Worm (Caenorhabditis elegans) whole organism, L4 larva: ENCODE data around the gene mrps-28.
A peak's percentile ranks its signal among the peaks of the same experiment; 100 is the strongest.

Experiments
- F26F4.8 ChIP-seq: fragments of 200-800 bp; sonication (Bioruptor generic); conservative IDR thresholded peaks from 2 replicates; pipeline ENCODE4 v1.3.6; 2022; ENCODE audit warnings: missing genetic modification characterization, missing compliant biosample characterization
- F37D6.2 ChIP-seq: sonication (generic microtip); optimal IDR thresholded peaks from 2 replicates; lab custom pipeline; 2016; ENCODE audit warnings: mild to moderate bottlenecking, missing genetic modification characterization, missing compliant biosample characterization
- R02D3.7 ChIP-seq: fragments of 150-350 bp; sonication (generic microtip); optimal IDR thresholded peaks from 3 replicates; lab custom pipeline; 2014; ENCODE audit warnings: missing biosample characterization, missing genetic modification characterization
- T20F7.1 ChIP-seq: fragments of 200-800 bp; sonication (Bioruptor generic); optimal IDR thresholded peaks from 2 replicates; lab custom pipeline; 2018; ENCODE audit warnings: mild to moderate bottlenecking, missing genetic modification characterization, missing compliant biosample characterization
- T26A8.4 ChIP-seq: fragments of 200-800 bp; sonication (Bioruptor generic); IDR thresholded peaks from 2 replicates; pipeline ENCODE4 v1.3.6; 2022; ENCODE audit warnings: missing genetic modification characterization, missing compliant biosample characterization
- Y105C5A.15 ChIP-seq: fragments of 200-800 bp; sonication (Bioruptor generic); IDR thresholded peaks from 2 replicates; pipeline ENCODE4 v1.3.6; 2022; ENCODE audit warnings: missing genetic modification characterization, missing compliant biosample characterization
- Y48G9A.11 ChIP-seq: fragments of 200-800 bp; sonication (Bioruptor generic); IDR thresholded peaks from 2 replicates; pipeline ENCODE4 v1.3.6; 2022; ENCODE audit warnings: missing genetic modification reagents, missing genetic modification characterization, missing compliant biosample characterization
- Y75B8A.6 ChIP-seq: fragments of 200-800 bp; sonication (Bioruptor generic); IDR thresholded peaks from 2 replicates; pipeline ENCODE4 v1.3.6; 2022; ENCODE audit warnings: missing genetic modification reagents, missing genetic modification characterization, missing compliant biosample characterization
- aha-1 ChIP-seq: fragments of 150-350 bp; peaks from one replicate; lab custom pipeline; 2014; ENCODE audit warnings: missing biosample characterization, missing genetic modification characterization
- arid-1 ChIP-seq: fragments of 200-800 bp; sonication (Bioruptor generic); conservative IDR thresholded peaks from 2 replicates; pipeline ENCODE4 v1.3.6; 2022; ENCODE audit warnings: missing genetic modification reagents, missing genetic modification characterization, missing compliant biosample characterization
- ceh-44 ChIP-seq: fragments of 200-800 bp; sonication (Bioruptor generic); IDR thresholded peaks from 2 replicates; pipeline ENCODE4 v1.3.6; 2022; ENCODE audit warnings: missing genetic modification reagents, missing genetic modification characterization, missing compliant biosample characterization
- ces-1 ChIP-seq: fragments of 150-350 bp; sonication (generic microtip); optimal IDR thresholded peaks from 4 replicates; lab custom pipeline; 2014; ENCODE audit warnings: missing biosample characterization, missing genetic modification reagents, missing genetic modification characterization
- ctbp-1 ChIP-seq: fragments of 200-800 bp; sonication (Bioruptor generic); IDR thresholded peaks from 2 replicates; pipeline ENCODE4 v1.3.6; 2022; ENCODE audit warnings: missing genetic modification reagents, missing genetic modification characterization, missing compliant biosample characterization
- daf-12 ChIP-seq: fragments of 150-350 bp; optimal IDR thresholded peaks from 2 replicates; lab custom pipeline; 2014; ENCODE audit warnings: missing biosample characterization, missing genetic modification reagents, missing genetic modification characterization
- daf-16 ChIP-seq, 3 experiments: sonication (generic microtip); optimal IDR thresholded peaks; 2 replicates each; lab custom pipeline; 2016 to 2017; ENCODE audit warnings: missing genetic modification characterization in 3 of 3, missing genetic modification reagents in 3 of 3, mild to moderate bottlenecking in 2 of 3, missing compliant biosample characterization in 2 of 3, missing biosample characterization in 1 of 3, moderate library complexity in 1 of 3
- daf-19 ChIP-seq: fragments of 200-800 bp; sonication (Bioruptor generic); conservative IDR thresholded peaks from 2 replicates; pipeline ENCODE4 v1.3.6; 2022; ENCODE audit warnings: missing genetic modification characterization, missing compliant biosample characterization
- dpl-1 ChIP-seq: fragments of 150-350 bp; optimal IDR thresholded peaks from 2 replicates; lab custom pipeline; 2014; ENCODE audit warnings: missing biosample characterization, missing genetic modification reagents, missing genetic modification characterization
- dve-1 ChIP-seq: sonication (generic microtip); optimal IDR thresholded peaks from 2 replicates; lab custom pipeline; 2017; ENCODE audit warnings: antibody characterized with exemption, mild to moderate bottlenecking, missing genetic modification characterization, missing compliant biosample characterization; ENCODE audit not compliant: insufficient read depth
- egl-27 ChIP-seq: sonication (generic microtip); optimal IDR thresholded peaks from 3 replicates; lab custom pipeline; 2017; ENCODE audit warnings: missing biosample characterization, missing genetic modification reagents, missing genetic modification characterization
- hif-1 ChIP-seq, 2 experiments: sonication (generic microtip); optimal IDR thresholded peaks; 2 replicates each; lab custom pipeline; 2016 to 2017; ENCODE audit warnings: missing compliant biosample characterization in 2 of 2, missing genetic modification characterization in 2 of 2, missing genetic modification reagents in 2 of 2, missing genotype in 2 of 2, mild to moderate bottlenecking in 1 of 2
- hlh-30 ChIP-seq: sonication (generic microtip); optimal IDR thresholded peaks from 2 replicates; lab custom pipeline; 2017; ENCODE audit warnings: antibody characterized with exemption, mild to moderate bottlenecking, missing genetic modification characterization, missing compliant biosample characterization; ENCODE audit not compliant: insufficient read depth
- lin-1 ChIP-seq: fragments of 200-800 bp; sonication (Bioruptor generic); IDR thresholded peaks from 2 replicates; pipeline ENCODE4 v1.3.6; 2022; ENCODE audit warnings: missing genetic modification reagents, missing genetic modification characterization, missing compliant biosample characterization
- lir-3 ChIP-seq: sonication (generic microtip); optimal IDR thresholded peaks from 2 replicates; lab custom pipeline; 2016; ENCODE audit warnings: mild to moderate bottlenecking, missing genetic modification characterization, missing compliant biosample characterization
- madf-5 ChIP-seq, 2 experiments: fragments of 200-800 bp; sonication (Bioruptor generic); IDR thresholded peaks; 2 replicates each; pipeline ENCODE4 v1.3.6; 2022; ENCODE audit warnings: missing compliant biosample characterization in 2 of 2, missing genetic modification characterization in 2 of 2
- mdl-1 ChIP-seq, 2 experiments: fragments of 150-350 bp in 1 of 2; sonication (generic microtip) in 1 of 2; optimal IDR thresholded peaks; 2 replicates each; lab custom pipeline; 2014 to 2017; ENCODE audit warnings: missing biosample characterization in 2 of 2, missing genetic modification characterization in 2 of 2
- mdt-29 ChIP-seq: fragments of 200-800 bp; sonication (Bioruptor generic); IDR thresholded peaks from 2 replicates; pipeline ENCODE4 v1.3.6; 2022; ENCODE audit warnings: missing genetic modification reagents, missing genetic modification characterization, missing compliant biosample characterization
- mes-2 ChIP-seq: sonication (generic microtip); optimal IDR thresholded peaks from 2 replicates; lab custom pipeline; 2016; ENCODE audit warnings: missing genotype, mild to moderate bottlenecking, missing genetic modification characterization, missing compliant biosample characterization; ENCODE audit not compliant: poor library complexity, severe bottlenecking
- mxl-2 ChIP-seq: fragments of 200-800 bp; sonication (Bioruptor generic); conservative IDR thresholded peaks from 2 replicates; pipeline ENCODE4 v1.3.6; 2022; ENCODE audit warnings: missing genetic modification reagents, missing genetic modification characterization, missing compliant biosample characterization
- nhr-11 ChIP-seq: fragments of 150-350 bp; optimal IDR thresholded peaks from 2 replicates; lab custom pipeline; 2014; ENCODE audit warnings: missing biosample characterization, missing genetic modification characterization
- nhr-237 ChIP-seq: sonication (generic microtip); optimal IDR thresholded peaks from 2 replicates; lab custom pipeline; 2017; ENCODE audit warnings: missing biosample characterization, missing genetic modification characterization
- nhr-25 ChIP-seq: sonication (generic microtip); optimal IDR thresholded peaks from 2 replicates; lab custom pipeline; 2017; ENCODE audit warnings: missing genetic modification characterization, mild to moderate bottlenecking, missing compliant biosample characterization, antibody characterized with exemption, moderate library complexity, borderline replicate concordance; ENCODE audit not compliant: insufficient read depth
- nhr-28 ChIP-seq: fragments of 150-350 bp; optimal IDR thresholded peaks from 2 replicates; lab custom pipeline; 2014; ENCODE audit warnings: missing biosample characterization, missing genetic modification characterization
- nhr-41 ChIP-seq: fragments of 200-800 bp; sonication (Bioruptor generic); IDR thresholded peaks from 2 replicates; pipeline ENCODE4 v1.3.6; 2022; ENCODE audit warnings: missing genetic modification reagents, missing genetic modification characterization, missing compliant biosample characterization
- nhr-42 ChIP-seq: fragments of 200-800 bp; sonication (Bioruptor generic); IDR thresholded peaks from 2 replicates; pipeline ENCODE4 v1.3.6; 2022; ENCODE audit warnings: missing genetic modification characterization, missing compliant biosample characterization
- nhr-76 ChIP-seq: fragments of 150-350 bp; optimal IDR thresholded peaks from 2 replicates; lab custom pipeline; 2014; ENCODE audit warnings: missing biosample characterization, missing genetic modification characterization
- php-3 ChIP-seq: fragments of 200-800 bp; sonication (Bioruptor generic); IDR thresholded peaks from 2 replicates; pipeline ENCODE4 v1.3.6; 2022; ENCODE audit warnings: missing genetic modification reagents, missing genetic modification characterization, missing compliant biosample characterization
- pqm-1 ChIP-seq: sonication (generic microtip); optimal IDR thresholded peaks from 2 replicates; lab custom pipeline; 2017; ENCODE audit warnings: missing biosample characterization, missing genetic modification characterization
- sdz-12 ChIP-seq: fragments of 200-800 bp; sonication (Bioruptor generic); optimal IDR thresholded peaks from 2 replicates; lab custom pipeline; 2018; ENCODE audit warnings: mild to moderate bottlenecking, missing genetic modification characterization, missing compliant biosample characterization
- snpc-1.2 ChIP-seq: fragments of 200-800 bp; sonication (Bioruptor generic); IDR thresholded peaks from 2 replicates; pipeline ENCODE4 v1.3.6; 2022; ENCODE audit warnings: missing genetic modification reagents, missing genetic modification characterization, missing compliant biosample characterization
- spr-3 ChIP-seq: fragments of 200-800 bp; sonication (Bioruptor generic); optimal IDR thresholded peaks from 2 replicates; lab custom pipeline; 2018; ENCODE audit warnings: mild to moderate bottlenecking, missing genetic modification characterization, missing compliant biosample characterization
- tag-97 ChIP-seq: fragments of 200-800 bp; sonication (Bioruptor generic); IDR thresholded peaks from 2 replicates; pipeline ENCODE4 v1.3.6; 2022; ENCODE audit warnings: missing genetic modification characterization, missing compliant biosample characterization
- unc-62 ChIP-seq, 3 experiments: fragments of 150-350 bp in 1 of 3; sonication (generic microtip); optimal IDR thresholded peaks in 2 of 3; peaks in 1 of 3; 1 replicate in 1 of 3; 2 replicates in 2 of 3; lab custom pipeline; 2014 to 2017; ENCODE audit warnings: missing biosample characterization in 3 of 3, missing genetic modification characterization in 3 of 3, missing genetic modification reagents in 3 of 3, missing genotype in 1 of 3
- zag-1 ChIP-seq: fragments of 150-350 bp; optimal IDR thresholded peaks from 2 replicates; lab custom pipeline; 2014; ENCODE audit warnings: missing biosample characterization, missing genetic modification characterization
- zfp-3 ChIP-seq: fragments of 200-800 bp; sonication (Bioruptor generic); conservative IDR thresholded peaks from 2 replicates; pipeline ENCODE4 v1.3.6; 2022; ENCODE audit warnings: missing genetic modification reagents, missing genetic modification characterization, missing compliant biosample characterization
- ztf-7 ChIP-seq: fragments of 150-350 bp; optimal IDR thresholded peaks from 2 replicates; lab custom pipeline; 2014; ENCODE audit warnings: missing biosample characterization, missing genetic modification characterization

mrps-28 gene

DNA sequence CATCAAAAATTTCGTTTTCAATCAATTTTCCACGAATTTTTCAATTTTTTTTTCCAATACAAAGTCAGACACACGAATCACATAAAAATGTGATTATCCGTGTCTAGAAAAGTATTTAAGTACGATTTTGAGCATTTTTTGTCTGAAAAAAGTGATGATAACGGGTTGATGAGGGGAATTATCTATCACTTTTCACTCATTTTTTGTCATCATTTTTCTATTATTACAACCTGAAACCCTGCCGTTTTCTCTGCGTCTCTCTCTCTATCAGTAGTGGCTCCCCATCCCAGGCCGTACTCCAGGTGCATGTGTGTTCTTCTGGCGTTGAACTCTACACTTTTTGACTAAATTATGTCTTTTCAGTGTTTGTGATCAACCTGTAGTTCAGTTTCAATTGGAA lies 28.3 kb downstream of the mrps-28 start (continued):
- TF ChIP-seq ctbp-1 (GFP tag; lab: Robert Waterston, UW) (no peak), mxl-2 (GFP tag; lab: Robert Waterston, UW) (no peak), php-3 (GFP tag; lab: Robert Waterston, UW) (0 out of 2 replicates have a peak, but pooled peaks have one; percentile 7), ztf-7 (tag; lab: Kevin White, UChicago) (no peak), nhr-41 (no peak), R02D3.7 (no peak), nhr-42 (no peak), sdz-12 (GFP tag; lab: Kevin White, UChicago) (no peak), hlh-30 (tag; lab: Kevin White, UChicago) (no peak), madf-5 (GFP tag; IDR thresholded peaks at IDR 0.05; lab: Robert Waterston, UW) (no peak), ceh-44 (no peak), mes-2 (tag; lab: Kevin White, UChicago) (no peak), nhr-25 (tag; lab: Kevin White, UChicago) (no peak), mdl-1 (tag; optimal IDR thresholded peaks at IDR 0.05; lab: Kevin White, UChicago) (no peak), T26A8.4 (GFP tag; lab: Robert Waterston, UW) (no peak), lin-1 (GFP tag; lab: Robert Waterston, UW) (no peak), daf-19 (GFP tag; lab: Robert Waterston, UW) (no peak), pqm-1 (peak; percentile 91), ces-1 (GFP tag; lab: Kevin White, UChicago) (no peak), aha-1 (tag; lab: Kevin White, UChicago) (no peak), lir-3 (tag; lab: Kevin White, UChicago) (no peak), nhr-237 (tag; lab: Kevin White, UChicago) (no peak), F37D6.2 (tag; lab: Kevin White, UChicago) (no peak), F26F4.8 (GFP tag; lab: Robert Waterston, UW) (no peak), daf-16 (GFP tag; optimal IDR thresholded peaks at IDR 0.05; lab: Kevin White, UChicago) (no peak), daf-16 (tag; optimal IDR thresholded peaks at IDR 0.05; lab: Kevin White, UChicago) (peak; percentile 47)

DNA sequence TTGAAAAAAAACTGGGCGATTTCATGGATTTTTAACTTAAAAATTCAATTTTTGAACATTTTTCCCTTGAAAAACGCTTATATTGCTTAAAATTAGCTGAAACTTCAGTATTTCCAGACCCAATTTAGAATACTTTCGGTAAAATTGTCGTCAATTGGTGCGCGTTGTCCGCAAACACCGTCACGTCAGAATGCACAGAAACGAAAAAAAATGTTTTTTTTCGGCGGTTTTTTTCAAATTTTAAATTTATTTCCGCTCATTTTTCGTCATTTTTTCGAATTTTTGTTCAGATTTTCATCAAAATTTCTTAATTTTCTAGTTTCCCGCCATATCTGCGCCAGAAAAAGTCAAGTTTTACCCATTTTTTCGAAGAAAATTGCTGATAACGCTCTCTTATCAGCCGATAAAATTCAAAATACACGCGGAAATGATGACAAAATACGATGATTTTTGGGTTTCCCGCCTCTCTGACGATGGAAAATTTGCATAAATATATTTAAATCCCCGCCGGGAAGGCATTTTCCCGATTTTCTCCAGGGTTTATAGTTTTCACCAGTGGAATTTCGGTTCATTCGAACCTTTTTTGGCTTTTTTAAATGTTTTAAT lies 29.4 kb downstream of the mrps-28 start:
- no peak for TF ChIP-seq nhr-28 (tag; lab: Kevin White, UChicago)
- TF ChIP-seq zag-1 (tag; lab: Kevin White, UChicago), result no peak
- no peak for TF ChIP-seq Y75B8A.6 (GFP tag; lab: Robert Waterston, UW)
- no peak for TF ChIP-seq spr-3 (GFP tag; lab: Kevin White, UChicago)
- TF ChIP-seq tag-97 (GFP tag; lab: Robert Waterston, UW), result no peak
- TF ChIP-seq pqm-1, result peak; percentile 32
- TF ChIP-seq snpc-1.2 (GFP tag; lab: Robert Waterston, UW), result no peak
- TF ChIP-seq zfp-3 (GFP tag; lab: Robert Waterston, UW), result no peak
- no peak for TF ChIP-seq nhr-76
- no peak for TF ChIP-seq Y48G9A.11 (GFP tag; lab: Robert Waterston, UW)
- TF ChIP-seq unc-62 (GFP tag; optimal IDR thresholded peaks at IDR 0.05 in 1 of 2; lab: Kevin White, UChicago), result peak in 1 of 2 experiments; percentile 72
- no peak for TF ChIP-seq unc-62 (tag; optimal IDR thresholded peaks at IDR 0.05; lab: Kevin White, UChicago)
- TF ChIP-seq nhr-11 (tag; lab: Kevin White, UChicago), result no peak
- no peak for TF ChIP-seq mdt-29
- no peak for TF ChIP-seq php-3 (GFP tag; lab: Robert Waterston, UW)
- TF ChIP-seq egl-27 (tag; lab: Kevin White, UChicago), result no peak
- TF ChIP-seq arid-1 (GFP tag; lab: Robert Waterston, UW), result no peak
- no peak for TF ChIP-seq T20F7.1
- TF ChIP-seq Y105C5A.15, result no peak
- TF ChIP-seq daf-12, result no peak
- TF ChIP-seq mes-2 (tag; lab: Kevin White, UChicago), result peak; percentile 11
- no peak for TF ChIP-seq dve-1 (tag; lab: Kevin White, UChicago)
- TF ChIP-seq hif-1 (tag; optimal IDR thresholded peaks at IDR 0.05; lab: Kevin White, UChicago), result no peak
- no peak for TF ChIP-seq dpl-1 (GFP tag; lab: Kevin White, UChicago)
